Fruit fly (Drosophila melanogaster): ENCODE measurements around the gene Osi20.

Osi20 gene

dm6 chr3R:6353624-6354352 lies 13.9 kb downstream of the Osi20 start (continued):
- TF ChIP-seq CG32006 (GFP tag; optimal IDR thresholded peaks at IDR 0.05), result peak; percentile 92
- peak; percentile 71 for TF ChIP-seq CG11762 (GFP tag; optimal IDR thresholded peaks at IDR 0.05; ENCODE audit: insufficient read depth)
- TF ChIP-seq cyc (GFP tag; optimal IDR thresholded peaks at IDR 0.05), result peak; percentile 78
- TF ChIP-seq pdm3 (GFP tag; optimal IDR thresholded peaks at IDR 0.05), result peak; percentile 86
- peak; percentile 78 for TF ChIP-seq CG10631 (GFP tag; optimal IDR thresholded peaks at IDR 0.05)
- peak; percentile 84 for TF ChIP-seq net (GFP tag; optimal IDR thresholded peaks at IDR 0.05)
- no peak for TF ChIP-seq CG1621 (tag; optimal IDR thresholded peaks at IDR 0.05)
- TF ChIP-seq achi (GFP tag; optimal IDR thresholded peaks at IDR 0.05), result peak; percentile 85
- TF ChIP-seq CG16779 (tag; optimal IDR thresholded peaks at IDR 0.05), result no peak
- TF ChIP-seq CG31627 (GFP tag; optimal IDR thresholded peaks at IDR 0.05), result peak; percentile 76
- peak; percentile 73 for TF ChIP-seq Ets21C (GFP tag; optimal IDR thresholded peaks at IDR 0.05)
- no peak for TF ChIP-seq CG6854 (GFP tag; optimal IDR thresholded peaks at IDR 0.05)
- peak; percentile 75 for TF ChIP-seq Ets96B (tag; optimal IDR thresholded peaks at IDR 0.05)
- TF ChIP-seq CG6808 (GFP tag; optimal IDR thresholded peaks at IDR 0.05), result no peak
- TF ChIP-seq Blimp-1 (GFP tag; optimal IDR thresholded peaks at IDR 0.05), result no peak
- no peak; the same call in 1 of the 2 replicates for TF ChIP-seq Gug (GFP tag; IDR thresholded peaks at IDR 0.05)
- TF ChIP-seq Hr39 (GFP tag; optimal IDR thresholded peaks at IDR 0.05), result peak; percentile 81
- TF ChIP-seq spab (GFP tag; optimal IDR thresholded peaks at IDR 0.05), result peak; percentile 70
- TF ChIP-seq fd59A (GFP tag; optimal IDR thresholded peaks at IDR 0.05), result peak; percentile 72
- peak; percentile 87 for TF ChIP-seq Sox14 (GFP tag; optimal IDR thresholded peaks at IDR 0.05)
- TF ChIP-seq OdsH (GFP tag; optimal IDR thresholded peaks at IDR 0.05), result peak; percentile 88
- TF ChIP-seq CG11902 (GFP tag; optimal IDR thresholded peaks at IDR 0.05), result peak; percentile 36
- no peak for TF ChIP-seq CG9139 (GFP tag; optimal IDR thresholded peaks at IDR 0.05)
- peak; percentile 64 for TF ChIP-seq CG8319 (GFP tag; optimal IDR thresholded peaks at IDR 0.05)
- peak; percentile 71 for TF ChIP-seq Lpt (GFP tag; optimal IDR thresholded peaks at IDR 0.05)
- TF ChIP-seq acj6 (GFP tag; optimal IDR thresholded peaks at IDR 0.05), result peak; percentile 83
- no peak for TF ChIP-seq fd85E (GFP tag; optimal IDR thresholded peaks at IDR 0.05)
- peak; percentile 81 for TF ChIP-seq CG6792 (GFP tag; optimal IDR thresholded peaks at IDR 0.05)
- TF ChIP-seq fkh (GFP tag; optimal IDR thresholded peaks at IDR 0.05), result no peak
- TF ChIP-seq Met (GFP tag; optimal IDR thresholded peaks at IDR 0.05), result peak; percentile 88

dm6 chr3R:6354408-6354807 lies 14.5 kb downstream of the Osi20 start:
- TF ChIP-seq CG10669 (GFP tag; optimal IDR thresholded peaks at IDR 0.05) (no peak), CG6792 (GFP tag; optimal IDR thresholded peaks at IDR 0.05) (no peak), lz (GFP tag; optimal IDR thresholded peaks at IDR 0.05) (no peak), svp (GFP tag) (peak; percentile 90), dac (GFP tag; optimal IDR thresholded peaks at IDR 0.05) (no peak), CG7368 (GFP tag; optimal IDR thresholded peaks at IDR 0.05) (no peak), Eip78C (GFP tag) (no peak), CG32006 (GFP tag; optimal IDR thresholded peaks at IDR 0.05) (no peak)

- TF ChIP-seq Ets21C (GFP tag; optimal IDR thresholded peaks at IDR 0.05), result no peak
- no peak for TF ChIP-seq svp (GFP tag)
- no peak for TF ChIP-seq CG6163 (GFP tag; IDR thresholded peaks at IDR 0.05)
- TF ChIP-seq CG31627 (GFP tag; optimal IDR thresholded peaks at IDR 0.05), result no peak
- TF ChIP-seq CG10669 (GFP tag; optimal IDR thresholded peaks at IDR 0.05), result no peak
- TF ChIP-seq CG6792 (GFP tag; optimal IDR thresholded peaks at IDR 0.05), result no peak
- TF ChIP-seq CG11762 (GFP tag; optimal IDR thresholded peaks at IDR 0.05; ENCODE audit: insufficient read depth), result peak; percentile 24
- TF ChIP-seq Hr38 (GFP tag; optimal IDR thresholded peaks at IDR 0.05), result no peak
- no peak for TF ChIP-seq Lpt (GFP tag; optimal IDR thresholded peaks at IDR 0.05)
- TF ChIP-seq CG8632 (GFP tag; optimal IDR thresholded peaks at IDR 0.05), result no peak
- no peak for TF ChIP-seq dac (GFP tag; optimal IDR thresholded peaks at IDR 0.05)
- TF ChIP-seq vri (GFP tag; optimal IDR thresholded peaks at IDR 0.05), result no peak
- TF ChIP-seq CG6854 (GFP tag; optimal IDR thresholded peaks at IDR 0.05), result no peak
- no peak for TF ChIP-seq CG4318 (GFP tag; optimal IDR thresholded peaks at IDR 0.05)
- no peak for TF ChIP-seq CG9139 (GFP tag; optimal IDR thresholded peaks at IDR 0.05)
- peak; percentile 32 for TF ChIP-seq cyc (GFP tag; optimal IDR thresholded peaks at IDR 0.05)
- TF ChIP-seq Hr4 (GFP tag; optimal IDR thresholded peaks at IDR 0.05), result no peak
- no peak for TF ChIP-seq CG10631 (GFP tag; optimal IDR thresholded peaks at IDR 0.05)
- TF ChIP-seq spab (GFP tag; optimal IDR thresholded peaks at IDR 0.05), result no peak
- TF ChIP-seq fkh (GFP tag; optimal IDR thresholded peaks at IDR 0.05), result no peak
- TF ChIP-seq CG11294 (GFP tag; IDR thresholded peaks at IDR 0.05), result peak; percentile 14; the same call in 1 of the 2 replicates
- TF ChIP-seq lz (GFP tag; optimal IDR thresholded peaks at IDR 0.05), result peak; percentile 46
- peak; percentile 32 for TF ChIP-seq esn (GFP tag; optimal IDR thresholded peaks at IDR 0.05)
- TF ChIP-seq CG16779 (tag; optimal IDR thresholded peaks at IDR 0.05), result no peak
- TF ChIP-seq CG6808 (GFP tag; optimal IDR thresholded peaks at IDR 0.05), result no peak
- TF ChIP-seq CG34406 (GFP tag; optimal IDR thresholded peaks at IDR 0.05), result no peak
- TF ChIP-seq CG3919 (GFP tag; optimal IDR thresholded peaks at IDR 0.05), result no peak
These were observed 28.2 kb downstream of the Osi20 start, which contains the start of gene CG42724 for dm6 chr3R:6368100-6368499. Gene CG42724, minus strand, starts transcription at chr3R:6368288.

All from whole organism, prepupa.